Fruit fly (Drosophila melanogaster): ENCODE data around the gene Syp.

DNA sequence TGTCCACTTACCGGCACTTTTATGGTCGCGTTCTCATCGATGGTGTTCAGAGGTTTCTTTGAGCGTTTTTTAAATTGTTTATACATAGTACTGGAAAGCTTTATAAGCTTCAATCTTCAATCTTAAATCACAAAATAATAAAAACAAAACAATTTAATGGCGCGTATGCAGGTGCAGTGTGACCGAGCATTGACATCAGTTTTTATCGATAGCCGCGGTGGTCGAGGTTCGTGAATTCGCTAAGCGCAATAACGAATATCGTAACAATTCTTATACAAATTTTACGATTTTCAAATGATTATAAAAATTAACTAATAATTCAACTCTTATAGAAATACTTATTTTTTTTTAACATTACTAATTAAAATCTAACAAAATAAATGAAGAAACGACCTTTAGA, 59.5 kb downstream of the Syp start, which contains the start of gene Fancd2:
- TF ChIP-seq CG8319 (GFP tag; optimal IDR thresholded peaks at IDR 0.05) (no peak), CG4318 (GFP tag; optimal IDR thresholded peaks at IDR 0.05) (no peak), CG11902 (GFP tag; optimal IDR thresholded peaks at IDR 0.05) (no peak), svp (GFP tag) (no peak), CG10669 (GFP tag; optimal IDR thresholded peaks at IDR 0.05) (no peak), Sox102F (GFP tag; optimal IDR thresholded peaks at IDR 0.05) (no peak), CG1621 (tag; optimal IDR thresholded peaks at IDR 0.05) (no peak), esn (GFP tag; optimal IDR thresholded peaks at IDR 0.05) (no peak), Eip75B (GFP tag; optimal IDR thresholded peaks at IDR 0.05) (no peak), CG6163 (GFP tag; IDR thresholded peaks at IDR 0.05) (no peak)
